Worm (Caenorhabditis elegans): Measurements from ENCODE around the gene T04C9.1.

ce11 chrIII:5985340-5985739 is 7.7 kb upstream of the T04C9.1 start, which contains the start of gene T04C9.3:
- TF ChIP-seq ces-1 (GFP tag; optimal IDR thresholded peaks at IDR 0.05) (no peak), pqm-1 (tag; optimal IDR thresholded peaks at IDR 0.05) (no peak), lin-13 (GFP tag; optimal IDR thresholded peaks at IDR 0.05) (no peak), mep-1 (tag; optimal IDR thresholded peaks at IDR 0.05) (no peak), fos-1 (tag; optimal IDR thresholded peaks at IDR 0.05) (no peak)
